Fruit fly (Drosophila melanogaster): ENCODE measurements around the gene CG17298.

dm6 chr3R:21260795-21261194, 22.2 kb upstream of the CG17298 start:
- no peak for TF ChIP-seq psq (GFP tag; optimal IDR thresholded peaks at IDR 0.05)
- TF ChIP-seq sage (GFP tag; optimal IDR thresholded peaks at IDR 0.05) = no peak
- no peak for TF ChIP-seq dsf (GFP tag; optimal IDR thresholded peaks at IDR 0.05; ENCODE audit: borderline replicate concordance)
- TF ChIP-seq Jra (GFP tag; optimal IDR thresholded peaks at IDR 0.05) = no peak
- no peak for TF ChIP-seq Rel (GFP tag; optimal IDR thresholded peaks at IDR 0.05)
- TF ChIP-seq Rel (tag; optimal IDR thresholded peaks at IDR 0.05) = no peak
- no peak for TF ChIP-seq br (GFP tag; optimal IDR thresholded peaks at IDR 0.05)
- TF ChIP-seq N (GFP tag; optimal IDR thresholded peaks at IDR 0.05) = no peak
- no peak for TF ChIP-seq foxo (GFP tag; optimal IDR thresholded peaks at IDR 0.05)
- no peak for TF ChIP-seq lola (GFP tag; optimal IDR thresholded peaks at IDR 0.05)
- TF ChIP-seq fru (GFP tag; optimal IDR thresholded peaks at IDR 0.05) = no peak
- TF ChIP-seq dl (GFP tag; optimal IDR thresholded peaks at IDR 0.05; ENCODE audit: insufficient read depth in 1 of 2, partially characterized antibody in 2 of 2) = no peak
- no peak for TF ChIP-seq pan (optimal IDR thresholded peaks at IDR 0.05)

Measured in whole organism, wandering third instar larva.